Fruit fly (Drosophila melanogaster) whole organism, wandering third instar larva: ENCODE data around the gene na.

Experiments
- CG32264 ChIP-seq: fragments of 200-800 bp; sonication (Bioruptor generic); optimal IDR thresholded peaks from 2 replicates; lab custom pipeline; 2016; ENCODE audit warnings: missing biosample characterization, missing genetic modification characterization
- Dfd ChIP-seq: fragments of >200 bp; optimal IDR thresholded peaks from 2 replicates; lab custom pipeline; 2017; ENCODE audit warnings: missing biosample characterization, missing genetic modification characterization
- Hr78 ChIP-seq: fragments of >200 bp; optimal IDR thresholded peaks from 2 replicates; lab custom pipeline; 2017; ENCODE audit warnings: missing biosample characterization, missing genetic modification characterization
- Mio ChIP-seq: sonication (Bioruptor generic); optimal IDR thresholded peaks from 2 replicates; lab custom pipeline; 2016; ENCODE audit warnings: missing biosample characterization, missing genetic modification characterization
- br ChIP-seq: fragments of 200-800 bp; sonication (Bioruptor generic); optimal IDR thresholded peaks from 2 replicates; lab custom pipeline; 2016; ENCODE audit warnings: missing biosample characterization, missing genetic modification characterization
- dl ChIP-seq, 2 experiments: fragments of 175-275, 200-275 bp in 1 of 2; fragments of 200-275 bp in 1 of 2; sonication (Bioruptor generic); optimal IDR thresholded peaks; lab custom pipeline; 2018; ENCODE audit warnings: mild to moderate bottlenecking in 2 of 2, missing biosample characterization in 2 of 2, missing genetic modification characterization in 2 of 2, moderate library complexity in 2 of 2; ENCODE audit not compliant: partially characterized antibody in 2 of 2, insufficient read depth in 1 of 2
- h ChIP-seq: fragments of 200-800 bp; sonication (Bioruptor generic); optimal IDR thresholded peaks from 3 replicates; lab custom pipeline; 2016; ENCODE audit warnings: missing biosample characterization, mild to moderate bottlenecking, missing genetic modification characterization
- lola ChIP-seq: fragments of >200 bp; optimal IDR thresholded peaks from 2 replicates; lab custom pipeline; 2017; ENCODE audit warnings: missing biosample characterization, missing genetic modification characterization
- pan ChIP-seq: fragments of >200 bp; optimal IDR thresholded peaks from 2 replicates; lab custom pipeline; 2017
- psq ChIP-seq: fragments of 200-800 bp; sonication (Bioruptor generic); optimal IDR thresholded peaks from 3 replicates; lab custom pipeline; 2017; ENCODE audit warnings: missing biosample characterization, mild to moderate bottlenecking, missing genetic modification characterization, moderate library complexity
- usp ChIP-seq: fragments of >200 bp; optimal IDR thresholded peaks from 2 replicates; lab custom pipeline; 2017; ENCODE audit warnings: missing biosample characterization, missing genetic modification characterization

- TF ChIP-seq psq (GFP tag; lab: Kevin White, UChicago) (no peak), Dfd (GFP tag; lab: Kevin White, UChicago) (no peak), pan (no peak), br (GFP tag; lab: Kevin White, UChicago) (no peak), dl (GFP tag; optimal IDR thresholded peaks at IDR 0.05; lab: Kevin White, UChicago; ENCODE audit: insufficient read depth in 1 of 2, partially characterized antibody in 2 of 2) (no peak), CG32264 (GFP tag; lab: Kevin White, UChicago) (no peak), h (GFP tag; lab: Kevin White, UChicago) (no peak), usp (GFP tag; lab: Kevin White, UChicago) (no peak), Mio (GFP tag; lab: Kevin White, UChicago) (no peak), Hr78 (no peak), lola (GFP tag; lab: Kevin White, UChicago) (no peak)
Observed at dm6 chrX:14277435-14277834, 11.3 kb downstream of the na start, which contains the start of gene Muc12Ea.
